Worm (Caenorhabditis elegans): ENCODE data around the gene mms-19.
"Not testable (repeated sequence)": the region's sequence is repeated elsewhere in the genome, so short reads cannot be mapped to it uniquely, and the experiment has no call there.

The mms-19 gene

DNA sequence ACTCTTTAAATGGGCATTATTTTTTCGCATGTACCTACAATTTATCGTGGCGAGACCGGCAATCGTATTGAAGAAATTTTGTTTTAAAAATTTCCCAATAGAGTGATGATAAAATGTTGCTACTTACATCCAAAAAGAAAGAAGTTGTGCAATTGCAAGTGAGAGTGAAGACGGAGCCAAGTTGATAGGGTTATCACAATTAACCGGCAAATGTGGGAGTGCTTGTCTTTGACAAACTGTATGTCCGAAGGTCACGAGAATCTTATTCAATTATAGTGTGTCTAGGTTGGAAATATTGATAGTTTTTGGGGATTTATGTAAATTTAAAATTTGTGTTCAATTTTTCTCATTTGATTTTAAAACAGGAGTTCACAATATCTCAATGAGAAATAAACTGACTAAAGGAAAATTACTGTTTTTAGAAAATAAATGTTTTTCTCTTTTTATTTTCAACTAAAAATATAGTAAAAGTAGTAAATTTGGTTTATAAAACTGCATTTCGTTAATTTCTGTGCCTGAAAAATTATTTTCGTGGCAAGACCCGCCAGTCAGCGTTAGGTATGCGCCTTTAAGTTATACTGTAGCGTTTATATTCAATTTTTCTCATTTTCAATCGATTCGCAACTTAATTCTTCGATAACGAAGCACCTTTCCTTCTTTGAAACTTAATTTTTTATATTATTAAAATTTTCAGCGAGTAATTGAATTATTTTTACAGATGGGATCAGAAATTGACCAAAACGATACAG is at the start of gene mms-19, which contains the start of gene hpo-15:
Gene mms-19 (plus strand): TSS at position 719 of the 749 bp plus-strand sequence.
Gene hpo-15 (minus strand): TSS at position 201 of the 749 bp plus-strand sequence.
- TF ChIP-seq F57A8.1 (GFP tag; optimal IDR thresholded peaks at IDR 0.05): no peak
- peak; percentile 57 for TF ChIP-seq nhr-80 (tag; optimal IDR thresholded peaks at IDR 0.05)
- no peak for TF ChIP-seq ekl-4 (GFP tag; IDR thresholded peaks at IDR 0.05)
- TF ChIP-seq somi-1 (GFP tag; optimal IDR thresholded peaks at IDR 0.05): no peak
- TF ChIP-seq madf-6 (GFP tag; IDR thresholded peaks at IDR 0.05): peak; percentile 85
- TF ChIP-seq egrh-3 (GFP tag; IDR thresholded peaks at IDR 0.05): no peak
- peak; percentile 52 for TF ChIP-seq madf-8 (GFP tag; conservative IDR thresholded peaks at IDR 0.05)
- TF ChIP-seq mes-4 (tag; optimal IDR thresholded peaks at IDR 0.05): no peak
- TF ChIP-seq lsl-1 (GFP tag; optimal IDR thresholded peaks at IDR 0.05): peak; percentile 75
- no peak for TF ChIP-seq D2030.7 (GFP tag; IDR thresholded peaks at IDR 0.05)
- TF ChIP-seq F33H1.4 (GFP tag; IDR thresholded peaks at IDR 0.05): peak; percentile 85
- TF ChIP-seq ceh-91 (GFP tag; IDR thresholded peaks at IDR 0.05): 0 out of 2 replicates have a peak, but pooled peaks have one; percentile 33
- TF ChIP-seq xnd-1 (tag; optimal IDR thresholded peaks at IDR 0.05): peak; percentile 80

DNA sequence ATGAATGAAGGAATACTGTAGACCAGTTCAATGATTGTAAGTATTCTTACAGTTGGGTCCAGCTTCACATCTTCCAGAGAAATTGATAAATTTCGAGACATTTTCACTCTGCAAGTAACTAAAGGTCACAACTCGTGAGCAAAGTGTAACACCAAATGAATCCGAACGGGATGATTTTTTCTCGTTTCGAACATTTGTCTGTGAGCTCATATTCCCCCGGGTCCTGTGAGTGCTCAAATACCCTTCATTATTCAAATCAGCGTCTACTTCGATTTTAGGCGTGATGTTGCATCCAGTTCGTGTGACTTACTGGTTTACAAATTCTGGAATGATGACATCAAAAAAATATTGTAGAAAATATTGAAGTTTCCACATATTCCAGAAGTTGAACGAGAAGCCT is 48.8 kb upstream of the mms-19 start, which contains the start of gene srg-68:
Gene srg-68 (minus strand): TSS at position 101 of the 400 bp plus-strand sequence.
- TF ChIP-seq tlf-1 (GFP tag; optimal IDR thresholded peaks at IDR 0.05) (no peak), dpl-1 (GFP tag; optimal IDR thresholded peaks at IDR 0.05) (no peak), egl-44 (GFP tag; IDR thresholded peaks at IDR 0.05) (no peak), snpc-3.4 (tag; optimal IDR thresholded peaks at IDR 0.05) (no peak), nhr-80 (tag; optimal IDR thresholded peaks at IDR 0.05) (no peak), attf-3 (GFP tag; conservative IDR thresholded peaks at IDR 0.05) (no peak), Y53F4B.3 (GFP tag; IDR thresholded peaks at IDR 0.05) (no peak), unc-130 (GFP tag; optimal IDR thresholded peaks at IDR 0.05) (no peak), snpc-1.3 (tag; optimal IDR thresholded peaks at IDR 0.05; ENCODE audit: insufficient read depth) (no peak), egl-18 (GFP tag; IDR thresholded peaks at IDR 0.05) (no peak), ztf-3 (GFP tag; optimal IDR thresholded peaks at IDR 0.05) (no peak)

DNA sequence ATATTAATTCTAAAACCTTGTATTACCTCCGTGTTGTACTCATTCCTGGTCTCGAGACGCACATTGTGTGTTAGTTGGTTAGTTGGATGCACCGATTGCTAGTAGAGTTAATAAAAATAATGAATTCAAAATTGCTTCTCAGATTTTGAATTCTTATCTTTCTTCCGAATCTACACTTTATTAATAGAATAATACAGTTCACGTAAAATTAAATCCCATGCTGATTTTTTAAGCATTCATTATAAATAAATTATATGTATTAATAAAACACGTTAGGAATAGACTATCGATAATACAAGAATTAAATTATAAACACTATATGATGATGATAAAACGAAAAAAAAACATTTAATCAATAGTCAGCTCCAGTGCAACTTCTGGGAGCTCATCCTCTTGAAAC is 45.7 kb upstream of the mms-19 start, which contains the start of gene ZC317.6:
Gene ZC317.6 (minus strand): TSS at position 101 of the 400 bp plus-strand sequence.
- not testable (repeated sequence) for TF ChIP-seq repo-1 (tag; optimal IDR thresholded peaks at IDR 0.05); Y79H2A.3 (GFP tag; conservative IDR thresholded peaks at IDR 0.05); ztf-28 (GFP tag; IDR thresholded peaks at IDR 0.05)

DNA sequence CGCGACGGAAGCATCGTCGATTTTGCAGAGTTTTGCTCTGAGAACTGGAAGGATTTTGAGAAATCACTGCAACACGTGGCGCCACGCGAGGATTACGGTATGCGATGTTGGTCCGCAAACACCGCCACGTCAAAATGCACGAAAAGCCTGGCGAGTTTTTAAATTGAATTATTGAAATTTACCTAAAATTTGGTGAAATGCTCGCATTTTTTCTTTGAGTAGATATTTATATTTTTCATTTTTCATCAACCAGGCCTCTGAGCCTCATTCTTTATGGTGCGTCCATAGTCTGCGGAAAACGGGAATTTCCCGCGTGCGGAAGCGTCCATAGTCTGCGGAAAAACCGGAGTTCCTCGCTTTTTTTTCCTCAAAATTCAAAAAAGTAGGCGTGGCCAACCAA is 43.2 kb upstream of the mms-19 start, which contains the start of gene ZC317.7:
Gene ZC317.7 (minus strand): TSS at position 101 of the 400 bp plus-strand sequence.
- not testable (repeated sequence) for TF ChIP-seq sdz-38 (tag; optimal IDR thresholded peaks at IDR 0.05); ztf-3 (GFP tag; optimal IDR thresholded peaks at IDR 0.05); hlh-26 (GFP tag; conservative IDR thresholded peaks at IDR 0.05)

DNA sequence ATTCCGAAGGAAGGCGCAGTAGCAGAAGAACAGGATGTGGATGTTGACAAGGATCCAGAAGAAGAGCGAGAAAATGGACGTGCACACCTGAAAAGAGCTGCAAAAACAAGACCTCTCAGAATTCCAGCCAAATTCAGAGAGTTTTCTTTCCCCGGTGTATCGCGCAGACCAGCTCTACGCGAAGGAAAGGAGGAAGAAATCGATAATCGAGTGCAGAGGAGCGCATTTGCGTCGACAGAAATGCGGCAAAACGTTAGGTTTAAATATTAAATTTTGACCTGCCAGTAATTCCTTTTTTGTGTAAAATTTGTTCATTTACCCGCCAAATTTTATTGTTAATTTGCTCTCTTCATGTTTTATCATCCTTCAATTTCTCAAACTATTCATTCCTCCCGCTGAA is 36.4 kb upstream of the mms-19 start:
- TF ChIP-seq fkh-3 (tag; optimal IDR thresholded peaks at IDR 0.05) (no peak), F49E8.2 (tag; optimal IDR thresholded peaks at IDR 0.05; ENCODE audit: insufficient read depth) (no peak), hmg-20 (GFP tag; IDR thresholded peaks at IDR 0.05) (no peak), tlf-1 (GFP tag; optimal IDR thresholded peaks at IDR 0.05) (no peak), Y95B8A.8 (GFP tag; IDR thresholded peaks at IDR 0.05) (no peak), gei-17 (GFP tag; optimal IDR thresholded peaks at IDR 0.05) (no peak), sea-2 (GFP tag; IDR thresholded peaks at IDR 0.05) (no peak), nhr-80 (tag; optimal IDR thresholded peaks at IDR 0.05) (no peak), B0261.1 (tag; optimal IDR thresholded peaks at IDR 0.05) (no peak), zfh-2 (GFP tag; conservative IDR thresholded peaks at IDR 0.05) (no peak)

All from whole organism, young adult.